Worm (Caenorhabditis elegans) whole organism, late embryonic: ENCODE data around the gene F31F7.2.
A peak's percentile ranks its signal among the peaks of the same experiment; 100 is the strongest.

ENCODE experiments used
- C08G9.2 ChIP-seq: sonication (generic microtip); optimal IDR thresholded peaks from 2 replicates; lab custom pipeline; 2016; ENCODE audit warnings: mild to moderate bottlenecking, missing genetic modification characterization, moderate library complexity, missing compliant biosample characterization
- C38D4.7 ChIP-seq: fragments of 200-800 bp; sonication (Bioruptor generic); optimal IDR thresholded peaks from 2 replicates; lab custom pipeline; 2018; ENCODE audit warnings: mild to moderate bottlenecking, missing genetic modification characterization, moderate library complexity, missing compliant biosample characterization
- F13H6.1 ChIP-seq: sonication (generic microtip); optimal IDR thresholded peaks from 2 replicates; lab custom pipeline; 2016; ENCODE audit warnings: missing genetic modification characterization, missing compliant biosample characterization
- K02D7.2 ChIP-seq: sonication (generic microtip); optimal IDR thresholded peaks from 2 replicates; lab custom pipeline; 2017; ENCODE audit warnings: mild to moderate bottlenecking, missing genetic modification characterization, missing compliant biosample characterization
- K09A11.1 ChIP-seq: sonication (generic microtip); optimal IDR thresholded peaks from 2 replicates; lab custom pipeline; 2017; ENCODE audit warnings: antibody characterized with exemption, mild to moderate bottlenecking, missing genetic modification characterization, missing compliant biosample characterization; ENCODE audit not compliant: insufficient read depth
- Y22D7AL.16 ChIP-seq: sonication (generic microtip); optimal IDR thresholded peaks from 2 replicates; lab custom pipeline; 2016; ENCODE audit warnings: missing genetic modification characterization, missing compliant biosample characterization
- ama-1 ChIP-seq: fragments of 150-350 bp; optimal IDR thresholded peaks from 2 replicates; lab custom pipeline; 2014
- ceh-14 ChIP-seq: sonication (generic microtip); optimal IDR thresholded peaks from 2 replicates; lab custom pipeline; 2016; ENCODE audit warnings: missing genotype, missing genetic modification characterization, missing compliant biosample characterization
- ceh-18 ChIP-seq: sonication (generic microtip); optimal IDR thresholded peaks from 2 replicates; lab custom pipeline; 2016; ENCODE audit warnings: missing genetic modification characterization, missing compliant biosample characterization
- ceh-2 ChIP-seq: sonication (generic microtip); optimal IDR thresholded peaks from 2 replicates; lab custom pipeline; 2016; ENCODE audit warnings: missing genotype, missing genetic modification characterization, missing compliant biosample characterization
- ceh-22 ChIP-seq: sonication (generic microtip); optimal IDR thresholded peaks from 2 replicates; lab custom pipeline; 2017; ENCODE audit warnings: missing biosample characterization, missing genetic modification characterization
- ceh-24 ChIP-seq: sonication (generic microtip); optimal IDR thresholded peaks from 2 replicates; lab custom pipeline; 2016; ENCODE audit warnings: mild to moderate bottlenecking, missing genetic modification characterization, missing compliant biosample characterization
- ceh-30 ChIP-seq: fragments of 150-350 bp; optimal IDR thresholded peaks from 2 replicates; lab custom pipeline; 2014; ENCODE audit warnings: missing biosample characterization, missing genetic modification characterization
- ceh-31 ChIP-seq: sonication (generic microtip); optimal IDR thresholded peaks from 2 replicates; lab custom pipeline; 2016; ENCODE audit warnings: missing genetic modification characterization, missing compliant biosample characterization
- ceh-34 ChIP-seq: sonication (generic microtip); optimal IDR thresholded peaks from 2 replicates; lab custom pipeline; 2016; ENCODE audit warnings: mild to moderate bottlenecking, missing genetic modification characterization, missing compliant biosample characterization
- ceh-45 ChIP-seq: fragments of 200-800 bp; sonication (Bioruptor generic); IDR thresholded peaks from 2 replicates; pipeline ENCODE4 v1.3.6; 2022; ENCODE audit warnings: missing genetic modification reagents, missing genetic modification characterization, missing compliant biosample characterization
- ceh-6 ChIP-seq: fragments of 200-800 bp; sonication (Bioruptor generic); optimal IDR thresholded peaks from 2 replicates; lab custom pipeline; 2018; ENCODE audit warnings: mild to moderate bottlenecking, missing genetic modification characterization, missing compliant biosample characterization
- ceh-9 ChIP-seq: sonication (generic microtip); optimal IDR thresholded peaks from 2 replicates; lab custom pipeline; 2016; ENCODE audit warnings: mild to moderate bottlenecking, missing genetic modification characterization, inconsistent platforms, missing compliant biosample characterization
- che-1 ChIP-seq: sonication (generic microtip); optimal IDR thresholded peaks from 2 replicates; lab custom pipeline; 2016; ENCODE audit warnings: mild to moderate bottlenecking, missing genetic modification characterization, missing compliant biosample characterization
- dmd-4 ChIP-seq: sonication (generic microtip); optimal IDR thresholded peaks from 2 replicates; lab custom pipeline; 2016; ENCODE audit warnings: borderline replicate concordance, missing genetic modification characterization, missing compliant biosample characterization
- dve-1 ChIP-seq: sonication (generic microtip); optimal IDR thresholded peaks from 2 replicates; lab custom pipeline; 2017; ENCODE audit warnings: antibody characterized with exemption, mild to moderate bottlenecking, missing genetic modification characterization, missing compliant biosample characterization
- elt-2 ChIP-seq: sonication (generic microtip); optimal IDR thresholded peaks from 2 replicates; lab custom pipeline; 2016; ENCODE audit warnings: missing genetic modification reagents, missing genetic modification characterization, missing compliant biosample characterization
- ets-4 ChIP-seq: sonication (generic microtip); optimal IDR thresholded peaks from 2 replicates; lab custom pipeline; 2016; ENCODE audit warnings: missing genetic modification characterization, missing compliant biosample characterization
- eyg-1 ChIP-seq: sonication (generic microtip); optimal IDR thresholded peaks from 2 replicates; lab custom pipeline; 2016; ENCODE audit warnings: missing genotype, missing genetic modification characterization, missing compliant biosample characterization
- fax-1 ChIP-seq: sonication (generic microtip); optimal IDR thresholded peaks from 2 replicates; lab custom pipeline; 2016; ENCODE audit warnings: missing genotype, missing genetic modification characterization, missing compliant biosample characterization
- fkh-6 ChIP-seq: sonication (generic microtip); optimal IDR thresholded peaks from 2 replicates; lab custom pipeline; 2016; ENCODE audit warnings: missing genetic modification characterization, missing compliant biosample characterization
- gmeb-2 ChIP-seq: sonication (generic microtip); optimal IDR thresholded peaks from 2 replicates; lab custom pipeline; 2016; ENCODE audit warnings: missing genetic modification characterization, inconsistent platforms, missing compliant biosample characterization
- hlh-15 ChIP-seq: sonication (generic microtip); optimal IDR thresholded peaks from 2 replicates; lab custom pipeline; 2016; ENCODE audit warnings: missing genetic modification characterization, missing compliant biosample characterization
- hlh-30 ChIP-seq: sonication (generic microtip); optimal IDR thresholded peaks from 2 replicates; lab custom pipeline; 2017; ENCODE audit warnings: antibody characterized with exemption, missing genetic modification characterization, missing compliant biosample characterization; ENCODE audit not compliant: insufficient read depth
- hlh-8 ChIP-seq: sonication (generic microtip); optimal IDR thresholded peaks from 2 replicates; lab custom pipeline; 2016; ENCODE audit warnings: missing genotype, missing genetic modification characterization, missing compliant biosample characterization
- lin-11 ChIP-seq: fragments of 200-800 bp; sonication (Bioruptor generic); optimal IDR thresholded peaks from 2 replicates; lab custom pipeline; 2018; ENCODE audit warnings: mild to moderate bottlenecking, missing genetic modification characterization, missing compliant biosample characterization
- madf-2 ChIP-seq: sonication (generic microtip); optimal IDR thresholded peaks from 2 replicates; lab custom pipeline; 2017; ENCODE audit warnings: missing genetic modification characterization, missing compliant biosample characterization
- mec-3 ChIP-seq: sonication (generic microtip); optimal IDR thresholded peaks from 2 replicates; lab custom pipeline; 2016; ENCODE audit warnings: borderline replicate concordance, missing genetic modification characterization, missing compliant biosample characterization
- nfya-1 ChIP-seq: sonication (generic microtip); optimal IDR thresholded peaks from 2 replicates; lab custom pipeline; 2017; ENCODE audit warnings: missing genetic modification characterization, mild to moderate bottlenecking, missing compliant biosample characterization, antibody characterized with exemption, moderate library complexity
- nhr-11 ChIP-seq: fragments of 150-350 bp; optimal IDR thresholded peaks from 2 replicates; lab custom pipeline; 2014; ENCODE audit warnings: missing biosample characterization, missing genetic modification characterization
- odd-2 ChIP-seq: sonication (generic microtip); optimal IDR thresholded peaks from 2 replicates; lab custom pipeline; 2017; ENCODE audit warnings: antibody characterized with exemption, mild to moderate bottlenecking, missing genetic modification characterization, missing compliant biosample characterization
- pat-9 ChIP-seq: fragments of 200-800 bp; sonication (Bioruptor generic); optimal IDR thresholded peaks from 2 replicates; lab custom pipeline; 2018; ENCODE audit warnings: mild to moderate bottlenecking, missing genetic modification characterization, moderate library complexity, missing compliant biosample characterization
- pha-2 ChIP-seq: sonication (generic microtip); optimal IDR thresholded peaks from 2 replicates; lab custom pipeline; 2017; ENCODE audit warnings: mild to moderate bottlenecking, missing genetic modification characterization, missing compliant biosample characterization
- rnt-1 ChIP-seq: sonication (generic microtip); optimal IDR thresholded peaks from 2 replicates; lab custom pipeline; 2016; ENCODE audit warnings: missing genetic modification characterization, missing compliant biosample characterization
- tbx-2 ChIP-seq: sonication (generic microtip); optimal IDR thresholded peaks from 2 replicates; lab custom pipeline; 2016; ENCODE audit warnings: missing genetic modification characterization, missing compliant biosample characterization
- tbx-7 ChIP-seq: sonication (generic microtip); optimal IDR thresholded peaks from 2 replicates; lab custom pipeline; 2016; ENCODE audit warnings: missing genotype, missing genetic modification characterization, missing compliant biosample characterization
- unc-3 ChIP-seq, 2 experiments: fragments of 200-800 bp in 1 of 2; sonication (Bioruptor generic) in 1 of 2; sonication (generic microtip) in 1 of 2; conservative IDR thresholded peaks in 1 of 2; optimal IDR thresholded peaks in 1 of 2; 2 replicates each; pipeline versions ENCODE4 v1.3.6 to Lab custom; 2016 to 2022; ENCODE audit warnings: missing compliant biosample characterization in 2 of 2, missing genetic modification characterization in 2 of 2, missing genetic modification reagents in 1 of 2
- unc-42 ChIP-seq: sonication (generic microtip); optimal IDR thresholded peaks from 2 replicates; lab custom pipeline; 2016; ENCODE audit warnings: missing genotype, missing genetic modification characterization, missing compliant biosample characterization
- zip-5 ChIP-seq: sonication (generic microtip); optimal IDR thresholded peaks from 2 replicates; lab custom pipeline; 2016; ENCODE audit warnings: missing genetic modification characterization, missing compliant biosample characterization

F31F7.2 gene

DNA sequence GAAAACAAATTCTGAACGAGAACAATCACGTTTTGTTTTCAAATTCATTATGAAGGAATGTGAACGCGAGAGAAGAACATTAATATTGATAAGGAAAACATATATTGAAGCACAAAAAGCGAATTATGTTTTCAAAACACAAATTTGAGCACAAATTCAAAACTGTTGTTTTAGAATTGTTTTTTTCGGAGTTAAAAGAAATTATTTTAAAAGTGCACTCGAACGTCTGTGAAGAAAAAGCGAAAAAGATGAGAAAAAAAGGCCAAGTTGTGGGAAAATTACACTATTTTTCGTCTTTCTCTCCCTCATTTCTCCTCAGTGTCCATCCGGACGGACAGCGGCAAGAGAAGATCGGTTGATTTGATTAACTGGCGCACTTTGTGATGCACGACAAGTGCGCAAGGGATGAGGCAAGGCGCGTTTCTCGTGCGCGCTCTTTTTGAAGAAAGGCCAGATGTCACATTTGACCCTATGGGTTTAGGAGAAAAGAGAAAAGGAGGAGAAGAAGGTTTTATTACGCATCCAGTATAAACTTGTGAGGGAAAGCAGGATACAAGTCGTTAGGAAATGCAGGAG is 3.3 kb upstream of the F31F7.2 start, which contains the start of gene mrck-1 (continued):
- TF ChIP-seq K02D7.2: peak; percentile 66
- peak; percentile 67 for TF ChIP-seq fax-1 (tag; lab: Kevin White, UChicago)
- TF ChIP-seq ceh-45 (GFP tag; lab: Robert Waterston, UW): peak; percentile 48; the same call in 1 of the 2 replicates
- TF ChIP-seq fkh-6: peak; percentile 66
- TF ChIP-seq ceh-6: peak; percentile 72
- TF ChIP-seq ceh-22: peak; percentile 2
- TF ChIP-seq ceh-24 (tag; lab: Kevin White, UChicago): peak; percentile 19
- TF ChIP-seq lin-11: peak; percentile 34
- peak; percentile 63 for TF ChIP-seq che-1 (tag; lab: Kevin White, UChicago)
- TF ChIP-seq rnt-1 (tag; lab: Kevin White, UChicago): peak; percentile 93
- peak; percentile 84 for TF ChIP-seq F13H6.1 (tag; lab: Kevin White, UChicago)
- TF ChIP-seq odd-2 (tag; lab: Kevin White, UChicago): no peak
- TF ChIP-seq gmeb-2: peak; percentile 67
- TF ChIP-seq dmd-4 (tag; lab: Kevin White, UChicago): peak; percentile 16
- peak; percentile 11 for TF ChIP-seq tbx-7 (tag; lab: Kevin White, UChicago)
- TF ChIP-seq ceh-14 (tag; lab: Kevin White, UChicago): peak; percentile 95
- no peak for TF ChIP-seq mec-3 (tag; lab: Kevin White, UChicago)

DNA sequence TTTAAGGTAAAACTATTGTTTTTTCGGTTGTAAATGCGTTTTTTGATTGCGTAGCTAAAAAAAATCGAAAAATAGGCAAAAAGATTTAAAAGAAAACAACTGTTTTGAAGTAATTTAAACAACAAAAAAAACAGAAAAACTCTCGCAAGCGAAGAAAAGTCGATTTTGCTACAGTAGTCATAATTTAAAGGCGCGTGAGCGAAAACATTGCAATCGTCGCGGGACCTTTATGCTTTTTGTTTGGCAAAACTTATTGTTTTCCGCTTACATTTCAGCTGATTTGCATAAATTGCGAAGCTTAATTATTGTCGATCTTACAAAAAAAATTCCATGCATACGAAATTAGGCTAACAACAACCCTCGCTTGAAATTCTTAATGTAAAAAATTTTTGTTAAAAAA is 2.7 kb upstream of the F31F7.2 start:
- TF ChIP-seq nfya-1: no peak
- no peak for TF ChIP-seq ceh-30 (tag; lab: Kevin White, UChicago)
- no peak for TF ChIP-seq elt-2 (tag; lab: Kevin White, UChicago)
- TF ChIP-seq ceh-2 (tag; lab: Kevin White, UChicago): no peak
- no peak for TF ChIP-seq C08G9.2 (tag; lab: Kevin White, UChicago)
- no peak for TF ChIP-seq ceh-18
- no peak for TF ChIP-seq ama-1 (lab: Kevin White, UChicago)
- no peak for TF ChIP-seq dve-1
- TF ChIP-seq pat-9 (tag; lab: Kevin White, UChicago): no peak
- TF ChIP-seq C38D4.7: no peak
- TF ChIP-seq, all 69 proteins: peak for 0

DNA sequence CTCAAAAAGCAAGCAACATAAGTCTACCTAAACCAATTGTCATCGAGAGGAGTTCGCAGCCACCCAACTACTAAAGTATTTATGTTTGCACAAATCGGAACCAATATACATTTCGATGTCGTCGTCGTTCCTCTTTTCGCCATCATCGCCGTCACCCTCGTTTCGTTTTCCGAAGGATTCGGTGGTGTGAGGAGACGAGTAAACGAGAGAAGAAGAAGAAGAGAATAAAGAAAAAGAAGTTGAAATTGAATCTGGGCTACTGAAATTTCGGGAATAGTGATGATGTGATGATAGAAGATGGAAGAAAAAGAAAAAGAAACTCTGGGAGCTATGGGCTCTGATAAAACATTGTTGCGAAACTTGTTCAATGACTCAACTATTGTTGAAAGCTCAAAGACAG is 2.1 kb upstream of the F31F7.2 start:
- TF ChIP-seq unc-42: peak; percentile 62
- TF ChIP-seq F13H6.1 (tag; lab: Kevin White, UChicago): no peak
- TF ChIP-seq che-1 (tag; lab: Kevin White, UChicago): no peak
- no peak for TF ChIP-seq tbx-2
- TF ChIP-seq zip-5 (tag; lab: Kevin White, UChicago): no peak
- TF ChIP-seq Y22D7AL.16 (tag; lab: Kevin White, UChicago): no peak
- no peak for TF ChIP-seq madf-2
- TF ChIP-seq, all 69 proteins: peak for 1

DNA sequence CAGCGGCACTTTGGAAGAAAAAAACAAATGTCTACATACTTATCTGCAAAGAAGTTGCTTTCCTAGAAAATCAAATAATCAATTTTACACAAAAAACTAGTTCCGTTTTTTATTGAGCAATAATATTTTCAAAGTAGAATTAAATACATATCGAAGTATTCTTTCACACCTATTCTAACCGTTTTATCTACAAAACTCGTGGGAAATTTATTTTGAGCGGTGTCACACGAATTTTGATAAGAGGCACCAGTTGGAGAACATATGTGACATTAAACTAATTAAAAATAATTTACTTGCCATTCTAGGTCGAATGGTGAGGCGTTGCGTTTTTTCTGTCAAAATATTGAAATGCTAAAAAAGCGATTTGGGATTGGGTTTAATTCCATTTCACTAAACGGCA is 1.7 kb upstream of the F31F7.2 start:
- TF ChIP-seq nhr-11 (tag; lab: Kevin White, UChicago) (no peak), ceh-9 (no peak), eyg-1 (tag; lab: Kevin White, UChicago) (no peak), C08G9.2 (tag; lab: Kevin White, UChicago) (no peak), tbx-7 (tag; lab: Kevin White, UChicago) (no peak), ceh-45 (GFP tag; lab: Robert Waterston, UW) (no peak), hlh-15 (tag; lab: Kevin White, UChicago) (no peak), C38D4.7 (no peak), lin-11 (no peak)

- TF ChIP-seq hlh-30 (tag; lab: Kevin White, UChicago) (peak; percentile 54), ceh-31 (peak; percentile 6), pha-2 (peak; percentile 31), K09A11.1 (tag; lab: Kevin White, UChicago) (no peak), ets-4 (tag; lab: Kevin White, UChicago) (peak; percentile 12), ceh-34 (tag; lab: Kevin White, UChicago) (peak; percentile 32), tbx-2 (peak; percentile 48), ceh-24 (tag; lab: Kevin White, UChicago) (no peak), hlh-8 (tag; lab: Kevin White, UChicago) (peak; percentile 15), unc-3 (GFP tag; conservative IDR thresholded peaks at IDR 0.05; lab: Robert Waterston, UW) (0 out of 2 replicates have a peak, but pooled peaks have one; percentile 11), unc-3 (tag; optimal IDR thresholded peaks at IDR 0.05; lab: Kevin White, UChicago) (no peak), ceh-45 (GFP tag; lab: Robert Waterston, UW) (no peak)
Measured at ce11 chrV:6270097-6270496, 555 bp upstream of the F31F7.2 start.
